Fruit fly (Drosophila melanogaster): Measurements from ENCODE around the gene alphaTub85E.
A peak's percentile ranks its signal among the peaks of the same experiment; 100 is the strongest.

alphaTub85E gene

DNA sequence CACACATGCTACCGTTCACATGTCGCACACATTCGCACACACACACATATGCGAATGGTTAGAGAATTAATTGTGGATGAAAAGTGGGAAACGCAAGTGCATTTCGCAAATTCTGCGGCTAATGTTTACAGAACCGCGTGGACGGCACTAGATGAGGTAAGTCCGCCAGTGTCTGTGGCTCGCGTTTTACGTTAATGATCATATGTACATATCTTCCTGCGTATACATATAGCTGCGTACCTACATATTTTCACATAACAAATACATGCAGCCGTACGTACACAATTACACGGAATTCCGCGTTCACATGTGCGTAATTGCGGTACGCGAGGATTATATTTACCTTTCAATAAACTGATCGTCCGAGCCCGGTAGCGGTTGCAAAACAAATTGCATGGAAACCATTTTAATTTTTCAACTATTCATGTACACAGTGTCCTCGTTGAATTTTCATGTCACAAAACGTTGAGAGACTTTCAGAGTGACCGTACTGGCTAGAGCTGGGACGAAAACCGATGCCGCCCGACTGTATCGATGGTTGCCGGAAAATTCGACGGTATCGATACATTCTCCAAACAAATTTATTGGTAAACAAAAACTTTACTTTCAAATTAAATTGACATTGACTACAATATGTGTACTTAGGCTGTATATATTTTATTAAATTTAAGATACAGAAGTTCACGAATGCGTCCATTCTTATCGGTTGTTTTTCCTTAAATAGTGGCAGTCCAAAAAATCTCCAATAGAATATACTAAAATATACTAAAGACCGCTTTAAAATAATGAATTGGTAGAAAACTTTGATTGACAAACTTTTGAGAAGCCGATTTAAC is 7.7 kb downstream of the alphaTub85E start, which contains the start of gene hyd (continued):
- peak; percentile 66 for TF ChIP-seq zen2 (GFP tag; IDR thresholded peaks at IDR 0.05; ENCODE audit: partially characterized antibody)
- TF ChIP-seq Hsf (GFP tag; optimal IDR thresholded peaks at IDR 0.05) = no peak
- peak; percentile 83 for TF ChIP-seq pzg (GFP tag; optimal IDR thresholded peaks at IDR 0.05)
- TF ChIP-seq CG1233 (GFP tag; optimal IDR thresholded peaks at IDR 0.05) = no peak
- TF ChIP-seq slbo (GFP tag; IDR thresholded peaks at IDR 0.05) = no peak; the same call in 1 of the 2 replicates
- TF ChIP-seq ase (GFP tag; IDR thresholded peaks at IDR 0.05) = no peak
- no peak for TF ChIP-seq bigmax (GFP tag; optimal IDR thresholded peaks at IDR 0.05)
- TF ChIP-seq nerfin-2 (GFP tag; IDR thresholded peaks at IDR 0.05; ENCODE audit: partially characterized antibody) = peak; percentile 61; the same call in 1 of the 2 replicates
- no peak for TF ChIP-seq CG15601 (tag; optimal IDR thresholded peaks at IDR 0.05)
- no peak for TF ChIP-seq CG17328 (GFP tag; IDR thresholded peaks at IDR 0.05)
- TF ChIP-seq CG17568 (GFP tag; optimal IDR thresholded peaks at IDR 0.05) = no peak
- no peak for TF ChIP-seq sob (GFP tag; IDR thresholded peaks at IDR 0.05)
- no peak for TF ChIP-seq kay (GFP tag; optimal IDR thresholded peaks at IDR 0.05)
- TF ChIP-seq CG42726 (GFP tag; IDR thresholded peaks at IDR 0.05; ENCODE audit: partially characterized antibody) = peak; percentile 74; the same call in 1 of the 2 replicates
- no peak for TF ChIP-seq Max (GFP tag; optimal IDR thresholded peaks at IDR 0.05)
- TF ChIP-seq Optix (GFP tag; IDR thresholded peaks at IDR 0.05) = no peak
- no peak for TF ChIP-seq Ssrp (tag; optimal IDR thresholded peaks at IDR 0.05)
- TF ChIP-seq CG4707 (GFP tag; optimal IDR thresholded peaks at IDR 0.05) = no peak
- TF ChIP-seq tgo (GFP tag; IDR thresholded peaks at IDR 0.05) = no peak
- TF ChIP-seq Sry-δ (GFP tag; optimal IDR thresholded peaks at IDR 0.05) = peak; percentile 91
- peak; percentile 15 for TF ChIP-seq Xbp1 (GFP tag; optimal IDR thresholded peaks at IDR 0.05)
- TF ChIP-seq CG11723 (GFP tag; optimal IDR thresholded peaks at IDR 0.05) = no peak
- TF ChIP-seq Atf-2 (GFP tag; optimal IDR thresholded peaks at IDR 0.05) = no peak
- TF ChIP-seq Oli (tag; optimal IDR thresholded peaks at IDR 0.05) = no peak
- no peak for TF ChIP-seq pros (GFP tag; optimal IDR thresholded peaks at IDR 0.05)
- no peak for TF ChIP-seq CG12299 (tag; optimal IDR thresholded peaks at IDR 0.05)
- TF ChIP-seq CG1792 (GFP tag; optimal IDR thresholded peaks at IDR 0.05) = peak; percentile 36
- no peak for TF ChIP-seq wor (GFP tag; IDR thresholded peaks at IDR 0.05)
- TF ChIP-seq HmgD (GFP tag; optimal IDR thresholded peaks at IDR 0.05) = no peak
- no peak for TF ChIP-seq Camta (GFP tag; optimal IDR thresholded peaks at IDR 0.05)
- TF ChIP-seq CG8359 (GFP tag; optimal IDR thresholded peaks at IDR 0.05; ENCODE audit: borderline replicate concordance) = no peak
- TF ChIP-seq MESR4 (GFP tag; optimal IDR thresholded peaks at IDR 0.05) = peak; percentile 92
- TF ChIP-seq ab (GFP tag; optimal IDR thresholded peaks at IDR 0.05) = no peak
- peak; percentile 24 for TF ChIP-seq CG17186 (GFP tag; optimal IDR thresholded peaks at IDR 0.05)
- no peak for TF ChIP-seq CG8388 (GFP tag; optimal IDR thresholded peaks at IDR 0.05)
- TF ChIP-seq Dll (GFP tag; IDR thresholded peaks at IDR 0.05; ENCODE audit: partially characterized antibody) = peak; percentile 92
- no peak for TF ChIP-seq Fer3 (tag; optimal IDR thresholded peaks at IDR 0.05)
- peak; percentile 70 for TF ChIP-seq Sin3A (optimal IDR thresholded peaks at IDR 0.05)
- TF ChIP-seq Hand (GFP tag; optimal IDR thresholded peaks at IDR 0.05) = no peak
- TF ChIP-seq scrt (GFP tag; optimal IDR thresholded peaks at IDR 0.05) = no peak
- no peak for TF ChIP-seq crc (GFP tag; optimal IDR thresholded peaks at IDR 0.05)
- TF ChIP-seq NC2α (GFP tag; optimal IDR thresholded peaks at IDR 0.05) = no peak
- peak; percentile 73 for TF ChIP-seq ato (GFP tag; IDR thresholded peaks at IDR 0.05; ENCODE audit: partially characterized antibody)
- TF ChIP-seq peb (GFP tag; IDR thresholded peaks at IDR 0.05) = no peak
- no peak for TF ChIP-seq CG11085 (GFP tag; IDR thresholded peaks at IDR 0.05)
- no peak for TF ChIP-seq CG4820 (GFP tag; optimal IDR thresholded peaks at IDR 0.05)
- no peak for TF ChIP-seq kah (GFP tag; optimal IDR thresholded peaks at IDR 0.05)
- TF ChIP-seq pb (GFP tag; optimal IDR thresholded peaks at IDR 0.05) = no peak
- peak; percentile 67; the same call in 2 of the 3 replicates for TF ChIP-seq vnd (GFP tag; IDR thresholded peaks at IDR 0.05; ENCODE audit: partially characterized antibody)

Data from whole organism, embryonic.